Worm (Caenorhabditis elegans) whole organism, L1 larva: Measurements from ENCODE around the gene F36H12.17.
"Not testable (repeated sequence)": the region's sequence is repeated elsewhere in the genome, so short reads cannot be mapped to it uniquely, and the experiment has no call there.

Experiments
- Y116A8C.19 ChIP-seq: sonication (generic microtip); optimal IDR thresholded peaks from 2 replicates; lab custom pipeline; 2016; ENCODE audit warnings: missing compliant biosample characterization, missing genetic modification characterization, borderline replicate concordance
- ceh-63 ChIP-seq: fragments of 200-800 bp; sonication (Bioruptor generic); optimal IDR thresholded peaks from 2 replicates; lab custom pipeline; 2018; ENCODE audit warnings: mild to moderate bottlenecking, missing genetic modification characterization, missing compliant biosample characterization
- ceh-8 ChIP-seq: fragments of 200-800 bp; sonication (Bioruptor generic); optimal IDR thresholded peaks from 2 replicates; lab custom pipeline; 2018; ENCODE audit warnings: mild to moderate bottlenecking, missing genetic modification characterization, moderate library complexity, missing compliant biosample characterization
- ceh-90 ChIP-seq: sonication (generic microtip); optimal IDR thresholded peaks from 2 replicates; lab custom pipeline; 2016; ENCODE audit warnings: missing genetic modification characterization, missing compliant biosample characterization
- ces-1 ChIP-seq: fragments of 150-350 bp; optimal IDR thresholded peaks from 2 replicates; lab custom pipeline; 2014; ENCODE audit warnings: missing biosample characterization, missing genetic modification reagents, missing genetic modification characterization
- dsc-1 ChIP-seq: sonication (generic microtip); optimal IDR thresholded peaks from 2 replicates; lab custom pipeline; 2016; ENCODE audit warnings: mild to moderate bottlenecking, missing genetic modification characterization, missing compliant biosample characterization
- efl-1 ChIP-seq, 4 experiments: fragments of 150-350 bp; optimal IDR thresholded peaks in 3 of 4; peaks in 1 of 4; 1 replicate in 1 of 4; 2 replicates in 3 of 4; lab custom pipeline; 2014; ENCODE audit warnings: missing biosample characterization in 2 of 4, missing genetic modification characterization in 2 of 4, missing genetic modification reagents in 2 of 4
- elt-3 ChIP-seq, 6 experiments: fragments of 150-350 bp in 1 of 6; sonication (generic microtip); optimal IDR thresholded peaks; 2 replicates each; lab custom pipeline; 2017 to 2018; ENCODE audit warnings: missing biosample characterization in 6 of 6, missing genetic modification characterization in 6 of 6, inconsistent platforms in 1 of 6
- fkh-8 ChIP-seq: sonication (generic microtip); optimal IDR thresholded peaks from 2 replicates; lab custom pipeline; 2016; ENCODE audit warnings: mild to moderate bottlenecking, missing genetic modification characterization, missing compliant biosample characterization
- fos-1 ChIP-seq: fragments of 150-350 bp; optimal IDR thresholded peaks from 2 replicates; lab custom pipeline; 2014; ENCODE audit warnings: missing biosample characterization, missing genetic modification characterization
- jun-1 ChIP-seq: fragments of 150-350 bp; optimal IDR thresholded peaks from 2 replicates; lab custom pipeline; 2014; ENCODE audit warnings: missing biosample characterization, missing genetic modification reagents, missing genetic modification characterization
- lin-14 ChIP-seq: fragments of 200-800 bp; sonication (Bioruptor generic); optimal IDR thresholded peaks from 2 replicates; lab custom pipeline; 2018; ENCODE audit warnings: mild to moderate bottlenecking, missing genetic modification characterization, moderate library complexity, missing compliant biosample characterization
- lin-15B ChIP-seq: fragments of 150-350 bp; sonication (generic microtip); optimal IDR thresholded peaks from 3 replicates; lab custom pipeline; 2014; ENCODE audit warnings: missing biosample characterization, missing genetic modification characterization
- lin-39 ChIP-seq: fragments of 150-350 bp; optimal IDR thresholded peaks from 2 replicates; lab custom pipeline; 2014; ENCODE audit warnings: missing biosample characterization, missing genetic modification reagents, missing genetic modification characterization
- mep-1 ChIP-seq: fragments of 150-350 bp; optimal IDR thresholded peaks from 2 replicates; lab custom pipeline; 2014; ENCODE audit warnings: missing biosample characterization, missing genetic modification characterization
- nhr-237 ChIP-seq: fragments of 150-350 bp; optimal IDR thresholded peaks from 2 replicates; lab custom pipeline; 2014; ENCODE audit warnings: missing biosample characterization, missing genetic modification characterization
- nhr-71 ChIP-seq: sonication (generic microtip); optimal IDR thresholded peaks from 2 replicates; lab custom pipeline; 2016; ENCODE audit warnings: mild to moderate bottlenecking, missing genetic modification characterization, moderate library complexity, missing compliant biosample characterization
- nhr-76 ChIP-seq: sonication (generic microtip); optimal IDR thresholded peaks from 2 replicates; lab custom pipeline; 2017; ENCODE audit warnings: missing biosample characterization, missing genetic modification characterization
- nhr-77 ChIP-seq: fragments of 150-350 bp; optimal IDR thresholded peaks from 2 replicates; lab custom pipeline; 2014; ENCODE audit warnings: missing biosample characterization, missing genetic modification characterization
- nhr-85 ChIP-seq: sonication (generic microtip); peaks from one replicate; lab custom pipeline; 2016; ENCODE audit warnings: missing genetic modification characterization, inconsistent platforms, missing compliant biosample characterization
- pqm-1 ChIP-seq: sonication (generic microtip); optimal IDR thresholded peaks from 3 replicates; lab custom pipeline; 2017; ENCODE audit warnings: missing biosample characterization, missing genetic modification characterization
- skn-1 ChIP-seq: fragments of 150-350 bp; optimal IDR thresholded peaks from 2 replicates; lab custom pipeline; 2014; ENCODE audit warnings: missing biosample characterization, missing genetic modification characterization
- snpc-4 ChIP-seq: fragments of 150-350 bp; optimal IDR thresholded peaks from 2 replicates; lab custom pipeline; 2014; ENCODE audit warnings: missing biosample characterization, missing genetic modification characterization
- sup-37 ChIP-seq: fragments of 200-800 bp; sonication (Bioruptor generic); optimal IDR thresholded peaks from 2 replicates; lab custom pipeline; 2018; ENCODE audit warnings: mild to moderate bottlenecking, missing genetic modification characterization, missing compliant biosample characterization
- swsn-7 ChIP-seq: sonication (generic microtip); optimal IDR thresholded peaks from 2 replicates; lab custom pipeline; 2016; ENCODE audit warnings: missing genetic modification characterization, missing compliant biosample characterization
- tlp-1 ChIP-seq: fragments of 150-350 bp; optimal IDR thresholded peaks from 2 replicates; lab custom pipeline; 2014; ENCODE audit warnings: missing biosample characterization, missing genetic modification characterization
- unc-98 ChIP-seq: fragments of 200-800 bp; sonication (Bioruptor generic); IDR thresholded peaks from 2 replicates; pipeline ENCODE4 v1.3.6; 2022; ENCODE audit warnings: missing genetic modification characterization, missing compliant biosample characterization
- xbp-1 ChIP-seq: sonication (generic microtip); optimal IDR thresholded peaks from 2 replicates; lab custom pipeline; 2016; ENCODE audit warnings: missing genetic modification characterization, missing compliant biosample characterization
- zip-4 ChIP-seq: fragments of 200-800 bp; sonication (Bioruptor generic); optimal IDR thresholded peaks from 2 replicates; lab custom pipeline; 2018; ENCODE audit warnings: mild to moderate bottlenecking, missing genetic modification characterization, moderate library complexity, missing compliant biosample characterization

F36H12.17 gene

ce11 chrIV:5317106-5317505 lies 39.5 kb upstream of the F36H12.17 start (continued):
- no peak for TF ChIP-seq nhr-237 (tag; lab: Kevin White, UChicago)
- TF ChIP-seq efl-1 (optimal IDR thresholded peaks at IDR 0.05; lab: Kevin White, UChicago): peak; percentile 5 to 30
- TF ChIP-seq efl-1 (GFP tag; optimal IDR thresholded peaks at IDR 0.05 in 1 of 2; lab: Kevin White, UChicago): no peak
- TF ChIP-seq xbp-1 (tag; lab: Kevin White, UChicago): no peak
- no peak for TF ChIP-seq sup-37 (GFP tag; lab: Kevin White, UChicago)
- peak; percentile 97 for TF ChIP-seq snpc-4 (tag; lab: Kevin White, UChicago)
- TF ChIP-seq swsn-7 (tag; lab: Kevin White, UChicago): peak; percentile 51
- TF ChIP-seq lin-14: no peak
- TF ChIP-seq nhr-85: peak; percentile 92
- no peak for TF ChIP-seq dsc-1
- peak; percentile 56 for TF ChIP-seq fos-1 (tag; lab: Kevin White, UChicago)

DNA sequence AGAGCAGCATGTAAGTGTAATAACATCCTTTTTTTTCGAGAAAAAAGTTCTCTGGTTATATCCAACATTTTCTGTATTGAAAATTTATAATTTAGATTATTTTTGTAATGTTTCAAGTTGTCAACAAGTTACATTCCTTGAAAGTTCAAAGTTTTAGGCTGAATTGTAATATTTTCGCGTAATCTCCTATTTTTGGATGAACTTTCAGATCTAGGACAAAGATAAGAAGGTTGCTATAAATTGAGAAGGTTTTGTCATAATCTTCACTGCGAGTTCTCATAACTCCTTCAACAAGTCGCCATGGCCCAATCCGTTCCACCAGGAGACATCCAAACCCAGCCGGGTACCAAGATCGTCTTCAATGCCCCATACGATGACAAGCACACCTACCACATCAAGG lies 38.6 kb upstream of the F36H12.17 start, which contains the start of gene msp-65:
msp-65 (plus strand) TSS at position 301 of the 400 bp plus-strand sequence.
- not testable (repeated sequence) for TF ChIP-seq efl-1 (optimal IDR thresholded peaks at IDR 0.05; lab: Kevin White, UChicago)
- TF ChIP-seq efl-1 (GFP tag; optimal IDR thresholded peaks at IDR 0.05 in 1 of 2; lab: Kevin White, UChicago): peak in 1 of 2 experiments; percentile 59

ce11 chrIV:5313011-5313410 lies 35.4 kb upstream of the F36H12.17 start, which contains the start of the genes msp-59 and ZK354.2:
Gene msp-59, minus strand, starts transcription at chrIV:5313111.
Gene ZK354.2, plus strand, starts transcription at chrIV:5313405.
- TF ChIP-seq mep-1, nhr-71, nhr-77 (tag; lab: Kevin White, UChicago): not testable (repeated sequence)

DNA sequence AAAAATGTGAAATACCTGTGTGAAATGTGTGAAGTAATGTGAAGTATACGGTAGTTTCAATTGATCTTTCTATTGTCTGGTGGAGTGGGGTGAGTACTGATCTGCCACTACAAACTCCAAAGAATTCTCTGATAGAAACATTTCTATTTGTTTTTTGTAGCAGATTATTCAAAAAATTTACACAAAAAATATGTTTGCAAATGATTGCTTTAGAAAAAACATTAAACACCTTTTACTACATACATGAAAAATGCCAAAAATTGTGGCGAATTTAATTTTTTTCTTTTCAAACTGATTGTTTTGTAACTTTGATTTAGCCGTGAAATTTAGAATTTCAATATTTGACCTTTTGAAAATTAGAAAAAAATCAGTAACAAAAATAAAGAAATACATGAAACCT lies 32.1 kb upstream of the F36H12.17 start, which contains the start of gene ZK354.3:
ZK354.3 (plus strand) TSS at position 301 of the 400 bp plus-strand sequence.
- TF ChIP-seq ces-1 (GFP tag; lab: Kevin White, UChicago) (no peak), xbp-1 (tag; lab: Kevin White, UChicago) (no peak), ceh-90 (tag; lab: Kevin White, UChicago) (no peak)
- TF ChIP-seq, all 84 proteins: peak for 0

DNA sequence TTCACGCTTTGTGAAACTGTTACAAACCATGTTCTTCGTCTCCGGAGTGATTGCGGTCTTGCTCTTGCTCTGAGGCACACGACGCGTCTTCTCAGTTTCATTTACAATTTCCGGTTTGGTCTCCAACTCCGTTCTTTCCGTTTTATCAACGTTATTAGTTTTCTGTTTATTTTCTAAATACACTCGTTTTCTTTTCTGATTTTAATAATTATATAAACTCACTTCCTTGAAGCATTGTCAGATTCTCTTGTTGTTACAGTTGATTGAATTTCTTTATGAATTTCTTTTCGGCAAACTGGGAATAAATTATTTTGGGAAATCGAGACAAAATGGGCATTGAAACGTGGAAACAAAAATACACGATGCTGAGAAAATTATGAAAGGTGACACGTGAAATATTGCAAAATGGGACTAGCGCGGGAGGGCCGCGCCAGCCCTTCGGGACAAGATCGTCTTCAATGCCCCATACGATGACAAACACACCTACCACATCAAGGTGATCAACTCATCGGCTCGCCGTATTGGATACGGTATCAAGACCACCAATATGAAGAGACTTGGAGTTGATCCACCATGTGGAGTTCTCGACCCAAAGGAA lies 30.5 kb upstream of the F36H12.17 start, which contains the start of the genes ZK354.9 and msp-58:
ZK354.9 (minus strand) TSS at position 101 of the 598 bp plus-strand sequence.
msp-58 (plus strand) TSS at position 548 of the 598 bp plus-strand sequence.
- not testable (repeated sequence) for TF ChIP-seq lin-14; ceh-63 (GFP tag; lab: Kevin White, UChicago); sup-37 (GFP tag; lab: Kevin White, UChicago)

ce11 chrIV:5306040-5306439 lies 28.4 kb upstream of the F36H12.17 start, which contains the start of gene ZK354.8:
Gene ZK354.8, minus strand, starts transcription at chrIV:5306140.
- TF ChIP-seq xbp-1 (tag; lab: Kevin White, UChicago): no peak
- no peak for TF ChIP-seq sup-37 (GFP tag; lab: Kevin White, UChicago)
- TF ChIP-seq fkh-8 (tag; lab: Kevin White, UChicago): no peak
- no peak for TF ChIP-seq jun-1 (tag; lab: Kevin White, UChicago)
- TF ChIP-seq nhr-77 (tag; lab: Kevin White, UChicago): no peak
- no peak for TF ChIP-seq zip-4 (GFP tag; lab: Kevin White, UChicago)
- no peak for TF ChIP-seq nhr-76
- no peak for TF ChIP-seq pqm-1 (tag; lab: Kevin White, UChicago)
- no peak for TF ChIP-seq ces-1 (GFP tag; lab: Kevin White, UChicago)
- no peak for TF ChIP-seq unc-98 (GFP tag; lab: Robert Waterston, UW)
- TF ChIP-seq tlp-1 (tag; lab: Kevin White, UChicago): no peak
- no peak for TF ChIP-seq skn-1
- TF ChIP-seq dsc-1: no peak
- no peak for TF ChIP-seq lin-15B (tag; lab: Kevin White, UChicago)
- no peak for TF ChIP-seq lin-39 (tag; lab: Kevin White, UChicago)
- no peak for TF ChIP-seq elt-3 (tag; optimal IDR thresholded peaks at IDR 0.05; lab: Kevin White, UChicago)
- TF ChIP-seq ceh-8 (GFP tag; lab: Kevin White, UChicago): no peak
- no peak for TF ChIP-seq Y116A8C.19 (tag; lab: Kevin White, UChicago)
- no peak for TF ChIP-seq nhr-71 (tag; lab: Kevin White, UChicago)
